Worm (Caenorhabditis elegans) whole organism, early embryonic: ENCODE data around the gene his-32.

Experiments
- B0310.2 ChIP-seq: sonication (generic microtip); optimal IDR thresholded peaks from 2 replicates; lab custom pipeline; 2016; ENCODE audit warnings: mild to moderate bottlenecking, missing genetic modification characterization, missing compliant biosample characterization
- F13C5.2 ChIP-seq: sonication (generic microtip); optimal IDR thresholded peaks from 2 replicates; lab custom pipeline; 2017; ENCODE audit warnings: mild to moderate bottlenecking, missing genetic modification characterization, inconsistent platforms, missing compliant biosample characterization
- aly-1 ChIP-seq: sonication (generic microtip); optimal IDR thresholded peaks from 2 replicates; lab custom pipeline; 2016; ENCODE audit warnings: missing genetic modification characterization, missing compliant biosample characterization
- ama-1 ChIP-seq: fragments of 150-350 bp; optimal IDR thresholded peaks from 2 replicates; lab custom pipeline; 2014
- ceh-13 ChIP-seq: fragments of 200-800 bp; sonication (Bioruptor generic); optimal IDR thresholded peaks from 2 replicates; lab custom pipeline; 2018; ENCODE audit warnings: mild to moderate bottlenecking, missing genetic modification characterization, missing compliant biosample characterization
- ceh-36 ChIP-seq: sonication (generic microtip); optimal IDR thresholded peaks from 2 replicates; lab custom pipeline; 2016; ENCODE audit warnings: missing genetic modification characterization, inconsistent platforms, missing compliant biosample characterization
- ets-7 ChIP-seq: sonication (generic microtip); optimal IDR thresholded peaks from 2 replicates; lab custom pipeline; 2016; ENCODE audit warnings: missing genotype, missing genetic modification characterization, missing compliant biosample characterization
- flt-1 ChIP-seq: fragments of 200-800 bp; sonication (Bioruptor generic); IDR thresholded peaks from 2 replicates; pipeline ENCODE4 v1.3.6; 2022; ENCODE audit warnings: missing genetic modification characterization, missing compliant biosample characterization
- hmbx-1 ChIP-seq: sonication (generic microtip); optimal IDR thresholded peaks from 2 replicates; lab custom pipeline; 2016; ENCODE audit warnings: mild to moderate bottlenecking, missing genetic modification characterization, missing compliant biosample characterization
- hmg-4 ChIP-seq: fragments of 200-800 bp; sonication (Bioruptor generic); optimal IDR thresholded peaks from 2 replicates; lab custom pipeline; 2018; ENCODE audit warnings: mild to moderate bottlenecking, missing genetic modification characterization, missing compliant biosample characterization
- hnd-1 ChIP-seq: sonication (generic microtip); optimal IDR thresholded peaks from 2 replicates; lab custom pipeline; 2016; ENCODE audit warnings: missing genetic modification characterization, missing compliant biosample characterization
- pes-1 ChIP-seq: fragments of 200-800 bp; sonication (Bioruptor generic); IDR thresholded peaks from 2 replicates; pipeline ENCODE4 v1.3.6; 2022; ENCODE audit warnings: missing genetic modification reagents, missing genetic modification characterization, missing compliant biosample characterization
- scrt-1 ChIP-seq: fragments of 200-800 bp; sonication (Bioruptor generic); IDR thresholded peaks from 2 replicates; pipeline ENCODE4 v1.3.6; 2022; ENCODE audit warnings: missing genetic modification characterization, missing compliant biosample characterization
- sea-1 ChIP-seq: fragments of 200-800 bp; sonication (Bioruptor generic); conservative IDR thresholded peaks from 2 replicates; pipeline ENCODE4 v1.3.6; 2022; ENCODE audit warnings: missing genetic modification characterization, missing compliant biosample characterization
- tbx-11 ChIP-seq: fragments of 200-800 bp; sonication (Bioruptor generic); IDR thresholded peaks from 2 replicates; pipeline ENCODE4 v1.3.6; 2022; ENCODE audit warnings: missing genetic modification characterization, missing compliant biosample characterization
- tbx-37 ChIP-seq: fragments of 200-800 bp; sonication (Bioruptor generic); conservative IDR thresholded peaks from 2 replicates; pipeline ENCODE4 v1.3.6; 2022; ENCODE audit warnings: missing genetic modification reagents, missing genetic modification characterization, missing compliant biosample characterization
- tra-4 ChIP-seq: sonication (generic microtip); optimal IDR thresholded peaks from 2 replicates; lab custom pipeline; 2017; ENCODE audit warnings: missing genetic modification characterization, missing compliant biosample characterization

Gene his-32

DNA sequence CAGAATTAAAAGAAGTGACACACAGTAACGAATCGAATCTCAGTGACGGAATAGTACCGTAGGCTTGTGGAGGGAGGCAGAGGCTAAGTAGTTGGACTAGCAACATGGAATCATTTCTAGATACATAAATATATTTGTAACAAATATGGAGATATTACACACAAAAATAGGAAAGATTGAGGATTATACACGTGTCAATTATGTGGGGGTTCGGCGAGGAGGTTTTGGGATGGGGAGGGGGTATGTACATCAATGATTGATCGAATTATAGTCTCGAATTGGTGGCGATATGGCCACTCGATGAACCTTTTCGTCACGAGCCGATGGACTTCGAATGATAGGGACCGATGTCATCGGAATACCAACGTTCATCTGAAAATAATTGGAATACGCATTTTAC is 26.7 kb upstream of the his-32 start:
- no peak for TF ChIP-seq flt-1 (GFP tag; lab: Robert Waterston, UW)
- no peak for TF ChIP-seq sea-1
- TF ChIP-seq ets-7 = no peak
- no peak for TF ChIP-seq aly-1
- TF ChIP-seq hmg-4 (GFP tag; lab: Kevin White, UChicago) = no peak
- TF ChIP-seq F13C5.2 (tag; lab: Kevin White, UChicago) = no peak
- TF ChIP-seq hnd-1 (tag; lab: Kevin White, UChicago) = no peak

DNA sequence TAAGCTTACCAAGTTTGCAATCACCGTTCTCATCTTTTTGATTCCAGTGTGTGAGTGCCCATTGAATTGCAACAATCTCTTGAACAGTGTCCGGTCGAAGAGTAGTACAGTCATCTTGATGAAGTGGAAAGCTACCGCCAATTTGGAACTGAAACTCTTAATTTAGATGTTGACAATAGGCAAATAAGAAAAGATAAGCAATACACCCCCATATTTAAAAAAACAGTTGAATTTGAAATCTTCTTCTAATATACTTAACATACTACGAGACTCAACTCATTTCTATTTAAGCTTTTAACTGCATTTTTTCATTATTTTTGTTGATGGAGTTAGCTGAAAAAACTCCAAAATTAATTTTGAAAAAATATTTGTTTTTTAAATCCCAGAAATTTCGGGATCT is 22.0 kb upstream of the his-32 start:
- TF ChIP-seq tra-4 (tag; lab: Kevin White, UChicago) = no peak
- no peak for TF ChIP-seq pes-1
- no peak for TF ChIP-seq sea-1
- no peak for TF ChIP-seq tbx-37 (GFP tag; lab: Robert Waterston, UW)
- no peak for TF ChIP-seq aly-1
- TF ChIP-seq hmg-4 (GFP tag; lab: Kevin White, UChicago) = no peak
- no peak for TF ChIP-seq scrt-1 (GFP tag; lab: Robert Waterston, UW)
- TF ChIP-seq B0310.2 (tag; lab: Kevin White, UChicago) = no peak
- no peak for TF ChIP-seq F13C5.2 (tag; lab: Kevin White, UChicago)
- no peak for TF ChIP-seq ceh-13
- TF ChIP-seq hnd-1 (tag; lab: Kevin White, UChicago) = no peak
- no peak for TF ChIP-seq ama-1 (lab: Kevin White, UChicago)
- no peak for TF ChIP-seq ceh-36 (tag; lab: Kevin White, UChicago)
- TF ChIP-seq hmbx-1 = no peak
- TF ChIP-seq ets-7 = no peak
- no peak for TF ChIP-seq flt-1 (GFP tag; lab: Robert Waterston, UW)
- no peak for TF ChIP-seq tbx-11 (GFP tag; lab: Robert Waterston, UW)

DNA sequence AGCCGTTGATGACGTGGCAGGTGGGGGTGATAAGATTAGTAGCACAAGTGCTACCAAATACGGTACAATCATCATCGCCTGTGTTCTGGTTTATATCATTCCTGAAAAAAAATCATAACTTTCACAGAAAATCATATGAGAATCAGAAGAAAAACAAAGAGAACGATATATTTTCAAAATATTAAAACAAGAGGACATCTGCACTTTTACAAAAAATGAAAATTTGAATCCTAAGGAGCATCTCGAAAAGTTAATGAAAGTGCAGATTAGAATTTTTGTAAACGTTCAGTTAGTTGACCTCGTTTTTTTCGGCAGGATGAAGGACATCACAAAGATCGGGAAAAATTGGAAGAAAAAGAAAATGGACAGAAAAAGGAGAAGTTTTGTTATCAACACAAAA is 21.3 kb upstream of the his-32 start, which contains the start of gene F35H10.10:
Gene F35H10.10, minus strand, starts transcription at position 101 of the 400 bp plus-strand sequence.
- TF ChIP-seq sea-1 = no peak
- TF ChIP-seq B0310.2 (tag; lab: Kevin White, UChicago) = no peak
- no peak for TF ChIP-seq pes-1

DNA sequence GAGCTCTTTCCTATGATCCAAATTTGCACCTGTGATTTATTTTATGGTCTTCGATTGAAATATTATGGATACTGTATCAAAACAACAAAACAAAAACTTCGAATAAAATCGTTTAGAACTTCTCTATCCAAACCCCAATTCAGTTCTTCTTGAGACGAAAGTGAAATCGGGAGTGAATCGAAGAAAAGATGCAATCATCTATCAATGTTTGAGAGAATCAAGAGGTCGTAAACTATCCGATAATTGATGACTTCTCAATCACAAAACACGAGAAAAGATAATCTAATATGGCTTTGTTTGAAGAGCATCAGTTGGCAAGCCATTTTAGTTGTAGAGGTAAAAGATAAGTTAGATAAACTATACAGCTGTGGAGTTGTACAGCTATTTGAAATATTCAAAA is 16.3 kb upstream of the his-32 start:
- TF ChIP-seq ets-7 (no peak), flt-1 (GFP tag; lab: Robert Waterston, UW) (no peak), sea-1 (no peak), B0310.2 (tag; lab: Kevin White, UChicago) (no peak), pes-1 (no peak), hmbx-1 (no peak), scrt-1 (GFP tag; lab: Robert Waterston, UW) (no peak), ceh-13 (no peak), ama-1 (lab: Kevin White, UChicago) (no peak), hmg-4 (GFP tag; lab: Kevin White, UChicago) (no peak), F13C5.2 (tag; lab: Kevin White, UChicago) (no peak), hnd-1 (tag; lab: Kevin White, UChicago) (no peak), ceh-36 (tag; lab: Kevin White, UChicago) (no peak), tbx-37 (GFP tag; lab: Robert Waterston, UW) (no peak), aly-1 (no peak), tra-4 (tag; lab: Kevin White, UChicago) (no peak), tbx-11 (GFP tag; lab: Robert Waterston, UW) (no peak)

DNA sequence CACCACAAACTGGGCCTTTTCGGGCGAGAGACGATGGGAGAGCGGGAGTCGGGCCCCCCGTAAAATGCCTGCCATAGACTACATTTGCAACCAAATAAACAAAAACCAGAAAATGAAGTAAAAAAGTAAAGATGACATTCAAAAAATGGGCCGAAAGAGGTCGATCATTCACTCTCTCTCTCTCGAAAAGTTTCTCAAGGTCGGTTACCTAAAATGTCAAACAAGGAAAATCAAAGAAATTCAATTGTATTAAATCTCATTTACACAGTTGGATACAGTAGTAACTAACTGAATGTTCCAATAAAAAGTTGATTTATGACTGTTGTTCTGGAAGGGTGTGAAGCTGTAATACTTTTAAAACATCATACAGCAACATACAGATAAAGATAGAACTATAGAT is 15.3 kb upstream of the his-32 start:
- TF ChIP-seq hmg-4 (GFP tag; lab: Kevin White, UChicago) (no peak), aly-1 (no peak), B0310.2 (tag; lab: Kevin White, UChicago) (no peak), ceh-13 (no peak), F13C5.2 (tag; lab: Kevin White, UChicago) (no peak), flt-1 (GFP tag; lab: Robert Waterston, UW) (no peak), hnd-1 (tag; lab: Kevin White, UChicago) (no peak), ets-7 (no peak), tbx-37 (GFP tag; lab: Robert Waterston, UW) (no peak), ama-1 (lab: Kevin White, UChicago) (no peak), pes-1 (no peak), ceh-36 (tag; lab: Kevin White, UChicago) (no peak), sea-1 (no peak), hmbx-1 (no peak)

DNA sequence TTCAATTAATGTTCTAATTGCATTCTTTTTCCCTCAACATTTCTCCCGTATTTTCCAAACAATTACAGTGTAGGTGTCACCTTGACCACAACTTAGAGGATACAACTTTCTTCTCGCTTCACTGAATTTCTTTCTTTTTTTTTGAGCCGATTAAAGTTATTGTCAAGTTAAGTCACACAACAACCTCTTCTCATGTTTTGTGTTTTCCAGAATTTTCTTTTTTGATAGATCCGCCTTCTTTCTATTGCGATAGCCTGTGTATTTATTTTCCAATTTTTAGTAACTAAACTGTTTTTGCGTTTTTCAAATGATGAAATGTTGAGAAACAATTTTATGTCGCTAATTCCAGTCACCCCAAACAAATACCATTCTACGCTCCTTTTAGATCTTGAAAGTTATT is 8.4 kb upstream of the his-32 start, which contains the start of gene F35H10.3:
Gene F35H10.3, plus strand, starts transcription at position 301 of the 400 bp plus-strand sequence.
- TF ChIP-seq tbx-11 (GFP tag; lab: Robert Waterston, UW) = no peak
- TF ChIP-seq tbx-37 (GFP tag; lab: Robert Waterston, UW) = no peak
- TF ChIP-seq ets-7 = no peak
- no peak for TF ChIP-seq ceh-36 (tag; lab: Kevin White, UChicago)

DNA sequence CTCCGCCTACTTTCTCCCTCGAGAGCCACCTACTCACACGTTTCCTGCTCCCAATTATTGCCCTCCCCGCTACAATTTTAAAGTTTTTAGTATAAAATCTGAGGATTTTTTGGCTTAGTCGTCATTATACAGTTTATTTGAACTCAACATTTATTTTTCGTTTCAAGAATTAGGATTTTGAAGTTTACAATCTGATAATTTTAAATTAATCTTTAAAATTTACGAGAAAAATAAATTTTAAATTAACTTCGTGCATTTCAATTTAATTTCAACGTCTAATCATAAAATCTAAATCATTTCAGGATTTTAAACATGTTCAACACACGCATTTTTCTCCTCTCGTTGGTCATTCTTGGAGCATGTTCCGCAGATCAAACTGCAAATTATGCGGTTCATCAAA is 5.2 kb upstream of the his-32 start, which contains the start of gene F35H10.2:
Gene F35H10.2, plus strand, starts transcription at position 301 of the 400 bp plus-strand sequence.
- no peak for TF ChIP-seq pes-1
- no peak for TF ChIP-seq ama-1 (lab: Kevin White, UChicago)
- no peak for TF ChIP-seq F13C5.2 (tag; lab: Kevin White, UChicago)
- no peak for TF ChIP-seq scrt-1 (GFP tag; lab: Robert Waterston, UW)
- no peak for TF ChIP-seq sea-1
- TF ChIP-seq ceh-13 = no peak
- no peak for TF ChIP-seq aly-1
- TF ChIP-seq hmg-4 (GFP tag; lab: Kevin White, UChicago) = no peak
- no peak for TF ChIP-seq hmbx-1
- no peak for TF ChIP-seq tra-4 (tag; lab: Kevin White, UChicago)
- TF ChIP-seq ets-7 = no peak

DNA sequence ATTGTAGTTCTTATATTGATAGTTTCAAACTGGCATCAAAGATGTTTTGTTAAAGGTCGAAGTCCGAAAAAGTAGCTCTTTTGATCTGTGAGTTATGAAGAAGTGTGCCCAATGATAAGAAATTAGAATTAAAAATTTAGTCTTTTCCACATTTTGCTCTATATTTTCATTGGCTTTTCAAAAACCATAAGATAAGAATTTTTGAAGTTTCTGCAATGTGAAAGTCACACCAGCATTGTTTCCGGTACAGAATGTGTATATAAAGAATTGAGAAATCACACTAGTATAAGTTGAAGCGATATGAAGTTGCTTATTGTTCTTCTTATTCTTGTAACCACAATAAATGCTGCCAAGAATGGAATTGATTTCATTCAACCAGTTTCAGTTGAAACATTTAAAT is 1.6 kb upstream of the his-32 start, which contains the start of gene lys-10:
Gene lys-10, plus strand, starts transcription at position 301 of the 400 bp plus-strand sequence.
- no peak for TF ChIP-seq ceh-36 (tag; lab: Kevin White, UChicago)
- TF ChIP-seq pes-1 = no peak
- no peak for TF ChIP-seq aly-1
- no peak for TF ChIP-seq tra-4 (tag; lab: Kevin White, UChicago)
- TF ChIP-seq ceh-13 = no peak
- no peak for TF ChIP-seq tbx-11 (GFP tag; lab: Robert Waterston, UW)
- no peak for TF ChIP-seq hmbx-1
- no peak for TF ChIP-seq ama-1 (lab: Kevin White, UChicago)
- no peak for TF ChIP-seq sea-1
- no peak for TF ChIP-seq hnd-1 (tag; lab: Kevin White, UChicago)
- no peak for TF ChIP-seq F13C5.2 (tag; lab: Kevin White, UChicago)
- TF ChIP-seq tbx-37 (GFP tag; lab: Robert Waterston, UW) = no peak
- no peak for TF ChIP-seq B0310.2 (tag; lab: Kevin White, UChicago)
- no peak for TF ChIP-seq flt-1 (GFP tag; lab: Robert Waterston, UW)
- no peak for TF ChIP-seq scrt-1 (GFP tag; lab: Robert Waterston, UW)
- TF ChIP-seq ets-7 = no peak
- no peak for TF ChIP-seq hmg-4 (GFP tag; lab: Kevin White, UChicago)
